Worm (Caenorhabditis elegans) whole organism, young adult: ENCODE data around the gene dpy-17.

Experiments
- F23B12.7 ChIP-seq: sonication (generic microtip); optimal IDR thresholded peaks from 2 replicates; lab custom pipeline; 2017; ENCODE audit warnings: missing genetic modification characterization, mild to moderate bottlenecking, missing compliant biosample characterization, antibody characterized with exemption, moderate library complexity; ENCODE audit not compliant: insufficient read depth
- K11D2.4 ChIP-seq: fragments of 200-800 bp; sonication (Bioruptor generic); IDR thresholded peaks from 2 replicates; pipeline ENCODE4 v1.3.6; 2022; ENCODE audit warnings: missing genetic modification reagents, missing genetic modification characterization, missing compliant biosample characterization
- ama-1 ChIP-seq, 3 experiments: fragments of 150-350 bp in 1 of 3; sonication (generic microtip) in 2 of 3; optimal IDR thresholded peaks; 2 replicates each; lab custom pipeline; 2014 to 2018; ENCODE audit warnings: missing biosample characterization in 2 of 3, missing genetic modification characterization in 2 of 3, missing genetic modification reagents in 2 of 3
- dpl-1 ChIP-seq: fragments of 150-350 bp; optimal IDR thresholded peaks from 2 replicates; lab custom pipeline; 2014; ENCODE audit warnings: missing biosample characterization, missing genetic modification reagents, missing genetic modification characterization
- egl-44 ChIP-seq: fragments of 200-800 bp; sonication (Bioruptor generic); IDR thresholded peaks from 2 replicates; pipeline ENCODE4 v1.3.6; 2022; ENCODE audit warnings: missing genetic modification reagents, missing genetic modification characterization, missing compliant biosample characterization
- gei-17 ChIP-seq: fragments of 200-800 bp; sonication (Bioruptor generic); optimal IDR thresholded peaks from 2 replicates; lab custom pipeline; 2018; ENCODE audit warnings: mild to moderate bottlenecking, missing genetic modification characterization, missing compliant biosample characterization
- hmg-1.2 ChIP-seq: fragments of 200-800 bp; sonication (Bioruptor generic); IDR thresholded peaks from 2 replicates; pipeline ENCODE4 v1.3.6; 2022; ENCODE audit warnings: missing genetic modification reagents, missing genetic modification characterization, missing compliant biosample characterization
- mes-4 ChIP-seq: sonication (generic microtip); optimal IDR thresholded peaks from 2 replicates; lab custom pipeline; 2016; ENCODE audit warnings: missing genotype, missing genetic modification characterization, missing compliant biosample characterization
- nhr-90 ChIP-seq: sonication (generic microtip); optimal IDR thresholded peaks from 2 replicates; lab custom pipeline; 2016; ENCODE audit warnings: missing genotype, mild to moderate bottlenecking, missing genetic modification characterization, missing compliant biosample characterization
- pha-4 ChIP-seq: fragments of 150-350 bp; sonication (generic microtip); optimal IDR thresholded peaks from 2 replicates; lab custom pipeline; 2014; ENCODE audit warnings: missing biosample characterization, missing genetic modification reagents, missing genetic modification characterization
- rcor-1 ChIP-seq: fragments of 200-800 bp; sonication (Bioruptor generic); IDR thresholded peaks from 2 replicates; pipeline ENCODE4 v1.3.6; 2022; ENCODE audit warnings: missing genetic modification reagents, missing genetic modification characterization, missing compliant biosample characterization
- unc-62 ChIP-seq: fragments of 150-350 bp; optimal IDR thresholded peaks from 2 replicates; lab custom pipeline; 2014; ENCODE audit warnings: missing biosample characterization, missing genetic modification reagents, missing genetic modification characterization

DNA sequence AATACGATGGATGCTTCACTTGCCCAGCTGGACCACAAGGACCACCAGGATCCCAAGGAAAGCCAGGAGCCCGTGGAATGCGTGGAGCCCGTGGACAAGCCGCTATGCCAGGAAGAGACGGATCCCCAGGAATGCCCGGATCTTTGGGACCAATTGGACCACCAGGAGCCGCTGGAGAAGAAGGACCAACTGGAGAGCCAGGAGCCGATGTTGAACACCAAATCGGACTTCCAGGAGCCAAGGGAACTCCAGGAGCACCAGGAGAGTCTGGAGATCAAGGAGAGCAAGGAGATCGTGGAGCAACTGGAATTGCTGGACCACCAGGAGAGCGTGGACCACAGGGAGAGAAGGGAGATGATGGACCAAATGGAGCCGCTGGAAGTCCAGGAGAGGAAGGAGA lies 829 bp downstream of the dpy-17 start:
- TF ChIP-seq dpl-1 (GFP tag; lab: Kevin White, UChicago), result no peak
- no peak for TF ChIP-seq F23B12.7 (tag; lab: Kevin White, UChicago)
- no peak for TF ChIP-seq pha-4 (tag; lab: Kevin White, UChicago)
- no peak for TF ChIP-seq nhr-90 (tag; lab: Kevin White, UChicago)
- TF ChIP-seq unc-62 (GFP tag; lab: Kevin White, UChicago), result no peak
- no peak for TF ChIP-seq rcor-1
- no peak for TF ChIP-seq gei-17
- TF ChIP-seq egl-44 (GFP tag; lab: Robert Waterston, UW), result no peak
- no peak for TF ChIP-seq ama-1 (optimal IDR thresholded peaks at IDR 0.05; lab: Kevin White, UChicago)
- no peak for TF ChIP-seq ama-1 (GFP tag; optimal IDR thresholded peaks at IDR 0.05; lab: Kevin White, UChicago)
- TF ChIP-seq mes-4 (tag; lab: Kevin White, UChicago), result no peak
- TF ChIP-seq hmg-1.2 (GFP tag; lab: Robert Waterston, UW), result no peak
- TF ChIP-seq K11D2.4 (GFP tag; lab: Robert Waterston, UW), result no peak
